Fruit fly (Drosophila melanogaster): ENCODE measurements around the gene gudu.

gudu gene

dm6 chr2L:7434737-7435356 lies 46.5 kb downstream of the gudu start (continued):
- TF ChIP-seq hkb (optimal IDR thresholded peaks at IDR 0.05) (no peak), hkb (GFP tag; IDR thresholded peaks at IDR 0.05) (peak; percentile 35), crol (GFP tag; IDR thresholded peaks at IDR 0.05) (no peak), tap (tag; optimal IDR thresholded peaks at IDR 0.05) (peak; percentile 40), zen (tag; optimal IDR thresholded peaks at IDR 0.05) (no peak), ato (GFP tag; IDR thresholded peaks at IDR 0.05; ENCODE audit: partially characterized antibody) (no peak), CG10209 (GFP tag; optimal IDR thresholded peaks at IDR 0.05) (peak; percentile 38), CG17361 (GFP tag; IDR thresholded peaks at IDR 0.05) (no peak), CG3281 (GFP tag; optimal IDR thresholded peaks at IDR 0.05) (peak; percentile 13), lmd (GFP tag; IDR thresholded peaks at IDR 0.05) (peak; percentile 61), jigr1 (GFP tag; IDR thresholded peaks at IDR 0.05) (no peak), pfk (GFP tag; optimal IDR thresholded peaks at IDR 0.05) (no peak), zen2 (GFP tag; IDR thresholded peaks at IDR 0.05; ENCODE audit: partially characterized antibody) (no peak), CG7786 (GFP tag; optimal IDR thresholded peaks at IDR 0.05) (no peak), ro (GFP tag; IDR thresholded peaks at IDR 0.05) (no peak), CG14965 (GFP tag; optimal IDR thresholded peaks at IDR 0.05; ENCODE audit: borderline replicate concordance) (no peak), CG1529 (GFP tag; optimal IDR thresholded peaks at IDR 0.05) (no peak), D19B (GFP tag; optimal IDR thresholded peaks at IDR 0.05) (no peak), Rfx (GFP tag; IDR thresholded peaks at IDR 0.05) (peak; percentile 73), TFAM (GFP tag; optimal IDR thresholded peaks at IDR 0.05) (no peak), CG4360 (GFP tag; IDR thresholded peaks at IDR 0.05) (no peak), lov (optimal IDR thresholded peaks at IDR 0.05) (no peak), lov (GFP tag; IDR thresholded peaks at IDR 0.05) (no peak), CG4328 (GFP tag; optimal IDR thresholded peaks at IDR 0.05) (no peak), CG11504 (tag; optimal IDR thresholded peaks at IDR 0.05) (peak; percentile 56), ems (GFP tag; optimal IDR thresholded peaks at IDR 0.05) (no peak), Ptx1 (GFP tag; IDR thresholded peaks at IDR 0.05) (peak; percentile 46; the same call in 1 of the 2 replicates), CG33557 (GFP tag; optimal IDR thresholded peaks at IDR 0.05) (no peak), Xrp1 (GFP tag; IDR thresholded peaks at IDR 0.05) (peak; percentile 30; the same call in 1 of the 2 replicates), crp (GFP tag; optimal IDR thresholded peaks at IDR 0.05) (no peak), CG12071 (GFP tag; optimal IDR thresholded peaks at IDR 0.05) (no peak), CG2889 (GFP tag; IDR thresholded peaks at IDR 0.05) (no peak), CG32767 (GFP tag; IDR thresholded peaks at IDR 0.05) (peak; percentile 21; the same call in 1 of the 2 replicates), CG8388 (GFP tag; optimal IDR thresholded peaks at IDR 0.05) (no peak), tna (GFP tag; IDR thresholded peaks at IDR 0.05; ENCODE audit: partially characterized antibody) (no peak), croc (GFP tag; conservative IDR thresholded peaks at IDR 0.05) (no peak), CG7556 (GFP tag; optimal IDR thresholded peaks at IDR 0.05) (peak; percentile 44), Atf3 (GFP tag; optimal IDR thresholded peaks at IDR 0.05) (no peak), fru (optimal IDR thresholded peaks at IDR 0.05) (no peak), CG11695 (GFP tag; IDR thresholded peaks at IDR 0.05) (peak; percentile 77), tio (GFP tag; optimal IDR thresholded peaks at IDR 0.05) (no peak), Lpt (GFP tag; optimal IDR thresholded peaks at IDR 0.05) (no peak), al (GFP tag; IDR thresholded peaks at IDR 0.05) (peak; percentile 51), CG43689 (GFP tag; IDR thresholded peaks at IDR 0.05) (no peak), Max (GFP tag; optimal IDR thresholded peaks at IDR 0.05) (no peak), usp (GFP tag; optimal IDR thresholded peaks at IDR 0.05) (no peak), Dbx (GFP tag; IDR thresholded peaks at IDR 0.05) (peak; percentile 52; the same call in 2 of the 3 replicates), gsb-n (tag; optimal IDR thresholded peaks at IDR 0.05) (no peak), Drgx (GFP tag; IDR thresholded peaks at IDR 0.05) (peak; percentile 66), CG5180 (GFP tag; optimal IDR thresholded peaks at IDR 0.05) (no peak), CG17385 (GFP tag; optimal IDR thresholded peaks at IDR 0.05) (peak; percentile 9), CG3847 (GFP tag; IDR thresholded peaks at IDR 0.05) (peak; percentile 51)

All from whole organism, embryonic.